Fruit fly (Drosophila melanogaster): ENCODE results near the gene rdgB.
A peak's percentile ranks its signal among the peaks of the same experiment; 100 is the strongest.

rdgB gene

dm6 chrX:13762372-13762883, at the start of gene rdgB:
TSS of gene rdgB (plus strand) at chrX:13762752.
- TF ChIP-seq CG11617 (GFP tag; optimal IDR thresholded peaks at IDR 0.05) (peak; percentile 87), toe (GFP tag; optimal IDR thresholded peaks at IDR 0.05) (peak; percentile 73), CG12768 (GFP tag; optimal IDR thresholded peaks at IDR 0.05) (peak; percentile 82), CG1620 (GFP tag; optimal IDR thresholded peaks at IDR 0.05) (peak; percentile 83), Hr96 (GFP tag; optimal IDR thresholded peaks at IDR 0.05) (peak; percentile 78), kay (GFP tag; ENCODE audit: borderline replicate concordance) (no peak), CG14711 (tag; optimal IDR thresholded peaks at IDR 0.05) (peak; percentile 78), CG33017 (tag; optimal IDR thresholded peaks at IDR 0.05) (peak; percentile 63), pad (GFP tag; optimal IDR thresholded peaks at IDR 0.05) (peak; percentile 87), CG7045 (GFP tag; optimal IDR thresholded peaks at IDR 0.05) (peak; percentile 83), CG7101 (tag; optimal IDR thresholded peaks at IDR 0.05) (peak; percentile 91), Crg-1 (GFP tag; optimal IDR thresholded peaks at IDR 0.05) (peak; percentile 87), Clk (GFP tag; optimal IDR thresholded peaks at IDR 0.05) (peak; percentile 35), bab1 (GFP tag; optimal IDR thresholded peaks at IDR 0.05) (peak; percentile 75), CG5204 (GFP tag; optimal IDR thresholded peaks at IDR 0.05) (peak; percentile 82), ovo (GFP tag; optimal IDR thresholded peaks at IDR 0.05) (peak; percentile 72), tj (GFP tag; optimal IDR thresholded peaks at IDR 0.05) (peak; percentile 80), cic (GFP tag; optimal IDR thresholded peaks at IDR 0.05) (peak; percentile 56), cnc (optimal IDR thresholded peaks at IDR 0.05) (no peak), Mnt (GFP tag; optimal IDR thresholded peaks at IDR 0.05) (peak; percentile 69)

- TF ChIP-seq kay (GFP tag; ENCODE audit: borderline replicate concordance) = no peak
- no peak for TF ChIP-seq CG12768 (GFP tag; optimal IDR thresholded peaks at IDR 0.05)
- TF ChIP-seq pad (GFP tag; optimal IDR thresholded peaks at IDR 0.05) = no peak
- TF ChIP-seq CG7101 (tag; optimal IDR thresholded peaks at IDR 0.05) = no peak
- TF ChIP-seq CG33017 (tag; optimal IDR thresholded peaks at IDR 0.05) = no peak
- TF ChIP-seq CG7045 (GFP tag; optimal IDR thresholded peaks at IDR 0.05) = no peak
- TF ChIP-seq bab1 (GFP tag; optimal IDR thresholded peaks at IDR 0.05) = no peak
- peak; percentile 15 for TF ChIP-seq CG1620 (GFP tag; optimal IDR thresholded peaks at IDR 0.05)
- TF ChIP-seq CG14711 (tag; optimal IDR thresholded peaks at IDR 0.05) = peak; percentile 28
- no peak for TF ChIP-seq Crg-1 (GFP tag; optimal IDR thresholded peaks at IDR 0.05)
- no peak for TF ChIP-seq Hr96 (GFP tag; optimal IDR thresholded peaks at IDR 0.05)
- TF ChIP-seq CG5204 (GFP tag; optimal IDR thresholded peaks at IDR 0.05) = no peak
- TF ChIP-seq cnc (optimal IDR thresholded peaks at IDR 0.05) = no peak
- peak; percentile 89 for TF ChIP-seq Mnt (GFP tag; optimal IDR thresholded peaks at IDR 0.05)
- no peak for TF ChIP-seq Clk (GFP tag; optimal IDR thresholded peaks at IDR 0.05)
- TF ChIP-seq tj (GFP tag; optimal IDR thresholded peaks at IDR 0.05) = no peak
- TF ChIP-seq ovo (GFP tag; optimal IDR thresholded peaks at IDR 0.05) = no peak
- TF ChIP-seq CG11617 (GFP tag; optimal IDR thresholded peaks at IDR 0.05) = peak; percentile 25
- TF ChIP-seq cic (GFP tag; optimal IDR thresholded peaks at IDR 0.05) = no peak
- TF ChIP-seq toe (GFP tag; optimal IDR thresholded peaks at IDR 0.05) = no peak
These were observed 44.6 kb upstream of the rdgB start, which contains the start of gene Nadsyn for dm6 chrX:13717982-13718402. TSS of gene Nadsyn (minus strand) at chrX:13718285.

- TF ChIP-seq Crg-1 (GFP tag; optimal IDR thresholded peaks at IDR 0.05) (no peak), cic (GFP tag; optimal IDR thresholded peaks at IDR 0.05) (no peak), CG7101 (tag; optimal IDR thresholded peaks at IDR 0.05) (peak; percentile 21), tj (GFP tag; optimal IDR thresholded peaks at IDR 0.05) (peak; percentile 12), bab1 (GFP tag; optimal IDR thresholded peaks at IDR 0.05) (peak; percentile 58), Hr96 (GFP tag; optimal IDR thresholded peaks at IDR 0.05) (no peak)
These were observed 40.6 kb upstream of the rdgB start, which contains the start of the genes Mrgn1 and mus101 for dm6 chrX:13721934-13722333. TSS of gene Mrgn1 (minus strand) at chrX:13721977. TSS of gene mus101 (plus strand) at chrX:13722246.

dm6 chrX:13734866-13735265, 27.7 kb upstream of the rdgB start:
- no peak for TF ChIP-seq Hr96 (GFP tag; optimal IDR thresholded peaks at IDR 0.05)
- TF ChIP-seq CG7101 (tag; optimal IDR thresholded peaks at IDR 0.05) = peak; percentile 80
- no peak for TF ChIP-seq cnc (optimal IDR thresholded peaks at IDR 0.05)
- no peak for TF ChIP-seq Clk (GFP tag; optimal IDR thresholded peaks at IDR 0.05)
- TF ChIP-seq toe (GFP tag; optimal IDR thresholded peaks at IDR 0.05) = no peak
- TF ChIP-seq CG12768 (GFP tag; optimal IDR thresholded peaks at IDR 0.05) = peak; percentile 60
- peak; percentile 49 for TF ChIP-seq CG11617 (GFP tag; optimal IDR thresholded peaks at IDR 0.05)
- TF ChIP-seq CG7045 (GFP tag; optimal IDR thresholded peaks at IDR 0.05) = peak; percentile 20
- TF ChIP-seq CG33017 (tag; optimal IDR thresholded peaks at IDR 0.05) = peak; percentile 82
- peak; percentile 29 for TF ChIP-seq pad (GFP tag; optimal IDR thresholded peaks at IDR 0.05)
- TF ChIP-seq Mnt (GFP tag; optimal IDR thresholded peaks at IDR 0.05) = no peak
- no peak for TF ChIP-seq CG5204 (GFP tag; optimal IDR thresholded peaks at IDR 0.05)
- TF ChIP-seq Crg-1 (GFP tag; optimal IDR thresholded peaks at IDR 0.05) = no peak
- peak; percentile 76 for TF ChIP-seq bab1 (GFP tag; optimal IDR thresholded peaks at IDR 0.05)
- TF ChIP-seq kay (GFP tag; ENCODE audit: borderline replicate concordance) = no peak
- no peak for TF ChIP-seq ovo (GFP tag; optimal IDR thresholded peaks at IDR 0.05)
- no peak for TF ChIP-seq CG1620 (GFP tag; optimal IDR thresholded peaks at IDR 0.05)
- no peak for TF ChIP-seq tj (GFP tag; optimal IDR thresholded peaks at IDR 0.05)
- TF ChIP-seq CG14711 (tag; optimal IDR thresholded peaks at IDR 0.05) = peak; percentile 76
- no peak for TF ChIP-seq cic (GFP tag; optimal IDR thresholded peaks at IDR 0.05)

dm6 chrX:13735322-13736173, 27.0 kb upstream of the rdgB start:
- TF ChIP-seq Clk (GFP tag; optimal IDR thresholded peaks at IDR 0.05) (no peak), Crg-1 (GFP tag; optimal IDR thresholded peaks at IDR 0.05) (no peak), cnc (optimal IDR thresholded peaks at IDR 0.05) (no peak), toe (GFP tag; optimal IDR thresholded peaks at IDR 0.05) (no peak), CG1620 (GFP tag; optimal IDR thresholded peaks at IDR 0.05) (no peak), Hr96 (GFP tag; optimal IDR thresholded peaks at IDR 0.05) (no peak), CG14711 (tag; optimal IDR thresholded peaks at IDR 0.05) (no peak), Mnt (GFP tag; optimal IDR thresholded peaks at IDR 0.05) (no peak), pad (GFP tag; optimal IDR thresholded peaks at IDR 0.05) (no peak), CG5204 (GFP tag; optimal IDR thresholded peaks at IDR 0.05) (no peak), ovo (GFP tag; optimal IDR thresholded peaks at IDR 0.05) (peak; percentile 73), CG12768 (GFP tag; optimal IDR thresholded peaks at IDR 0.05) (no peak), CG7101 (tag; optimal IDR thresholded peaks at IDR 0.05) (no peak), CG7045 (GFP tag; optimal IDR thresholded peaks at IDR 0.05) (no peak), CG11617 (GFP tag; optimal IDR thresholded peaks at IDR 0.05) (peak; percentile 9), cic (GFP tag; optimal IDR thresholded peaks at IDR 0.05) (no peak), kay (GFP tag; ENCODE audit: borderline replicate concordance) (peak; percentile 84), CG33017 (tag; optimal IDR thresholded peaks at IDR 0.05) (no peak), bab1 (GFP tag; optimal IDR thresholded peaks at IDR 0.05) (no peak), tj (GFP tag; optimal IDR thresholded peaks at IDR 0.05) (peak; percentile 70)

Measured in whole organism, adult.